Worm (Caenorhabditis elegans): ENCODE data around the gene smc-6.

DNA sequence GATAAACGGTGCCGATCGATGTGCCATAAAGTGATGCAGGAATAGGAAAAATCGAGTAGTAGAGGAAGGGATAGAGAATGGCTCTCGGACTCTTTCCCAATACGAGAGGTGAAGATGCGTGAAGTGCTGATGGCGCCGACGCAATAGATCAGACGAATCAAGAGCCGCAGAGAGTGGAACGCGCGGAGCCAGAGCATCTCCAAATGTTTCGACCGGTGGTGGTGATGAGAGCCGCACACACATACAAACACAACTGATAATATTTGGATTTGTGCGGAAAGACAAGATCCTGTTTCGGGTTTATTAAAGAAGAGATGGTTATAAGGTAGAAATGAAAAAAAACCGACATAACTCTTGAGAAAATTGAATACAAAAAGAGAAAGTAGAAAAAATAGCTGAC, 14.4 kb upstream of the smc-6 start, which contains the start of gene F54D5.15:
- TF ChIP-seq hlh-15 (tag; optimal IDR thresholded peaks at IDR 0.05), result no peak
- no peak for TF ChIP-seq elt-2 (tag; optimal IDR thresholded peaks at IDR 0.05)
- no peak for TF ChIP-seq pag-3 (tag; optimal IDR thresholded peaks at IDR 0.05; ENCODE audit: borderline replicate concordance)
